Worm (Caenorhabditis elegans): Measurements from ENCODE around the gene M03B6.1.

DNA sequence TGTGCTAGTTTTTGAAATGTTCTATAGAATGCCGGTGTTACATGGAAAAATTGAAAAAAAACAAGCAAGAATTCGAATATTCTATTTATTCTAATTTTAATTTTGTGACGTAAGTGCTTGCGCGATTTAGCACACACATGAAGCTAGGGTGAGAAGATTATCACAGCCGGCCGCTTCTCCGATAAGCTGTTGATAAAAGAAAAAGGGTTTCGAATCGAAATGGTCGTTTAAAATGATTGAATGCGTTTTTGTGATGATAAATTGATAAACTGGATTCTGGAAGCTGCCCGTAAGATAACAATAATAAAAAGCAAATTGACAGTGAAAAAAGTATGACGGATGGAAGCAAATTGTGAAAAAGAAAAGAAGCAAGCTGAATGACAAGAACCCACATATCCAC lies 42.7 kb downstream of the M03B6.1 start:
- TF ChIP-seq ama-1 (optimal IDR thresholded peaks at IDR 0.05) (no peak), ama-1 (GFP tag; optimal IDR thresholded peaks at IDR 0.05) (no peak), bed-1 (GFP tag; IDR thresholded peaks at IDR 0.05) (no peak), ztf-3 (GFP tag; optimal IDR thresholded peaks at IDR 0.05) (no peak), sptf-2 (GFP tag; optimal IDR thresholded peaks at IDR 0.05) (no peak), C06A6.2 (GFP tag; conservative IDR thresholded peaks at IDR 0.05) (no peak), C17E4.6 (GFP tag; IDR thresholded peaks at IDR 0.05) (no peak), ceh-79 (tag; optimal IDR thresholded peaks at IDR 0.05) (no peak), unc-62 (GFP tag; optimal IDR thresholded peaks at IDR 0.05) (no peak), Y95B8A.8 (GFP tag; IDR thresholded peaks at IDR 0.05) (no peak), lsy-27 (tag; optimal IDR thresholded peaks at IDR 0.05; ENCODE audit: borderline replicate concordance, insufficient read depth) (no peak), ets-4 (GFP tag; optimal IDR thresholded peaks at IDR 0.05) (no peak)

Measured in whole organism, young adult.